Worm (Caenorhabditis elegans): Measurements from ENCODE around the gene ZK185.1.

ZK185.1 gene

ce11 chrIV:4599352-4600004 lies 51.1 kb downstream of the ZK185.1 start, which contains the start of gene F19C7.2:
Gene F19C7.2, plus strand, starts transcription at chrIV:4599954.
- TF ChIP-seq elt-2 (tag; optimal IDR thresholded peaks at IDR 0.05): peak; percentile 71
- no peak for TF ChIP-seq mdl-1 (tag; optimal IDR thresholded peaks at IDR 0.05)
- peak; percentile 28 for TF ChIP-seq nhr-85 (tag)

All from whole organism, L1 larva.